Worm (Caenorhabditis elegans): ENCODE measurements around the gene fdgt-1.
A peak's percentile ranks its signal among the peaks of the same experiment; 100 is the strongest.

Gene fdgt-1

DNA sequence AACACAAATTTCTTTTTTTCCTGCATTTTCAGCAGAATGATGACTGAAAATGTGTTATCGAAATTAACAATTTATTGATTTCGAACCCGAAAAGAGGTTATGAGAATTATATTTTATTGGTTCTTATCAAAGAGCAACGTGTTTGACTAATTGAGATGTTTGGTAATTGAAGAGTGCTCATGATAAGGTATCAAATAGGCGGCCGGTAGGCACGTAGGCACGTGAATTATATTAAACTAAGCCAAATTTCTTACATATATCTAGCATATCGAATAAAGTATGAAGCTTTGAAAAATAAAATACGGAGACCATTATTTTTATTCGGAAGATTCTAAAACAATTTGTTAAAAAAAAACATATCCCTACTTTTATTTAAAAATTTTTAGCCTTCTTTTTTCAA is 13.0 kb downstream of the fdgt-1 start, which contains the start of gene math-45:
Gene math-45 (minus strand): TSS at position 101 of the 400 bp plus-strand sequence.
- TF ChIP-seq nhr-28 (tag; optimal IDR thresholded peaks at IDR 0.05) (peak; percentile 17), gei-8 (GFP tag; optimal IDR thresholded peaks at IDR 0.05) (no peak), daf-16 (GFP tag; optimal IDR thresholded peaks at IDR 0.05) (no peak), daf-16 (tag; optimal IDR thresholded peaks at IDR 0.05) (peak; percentile 52)

DNA sequence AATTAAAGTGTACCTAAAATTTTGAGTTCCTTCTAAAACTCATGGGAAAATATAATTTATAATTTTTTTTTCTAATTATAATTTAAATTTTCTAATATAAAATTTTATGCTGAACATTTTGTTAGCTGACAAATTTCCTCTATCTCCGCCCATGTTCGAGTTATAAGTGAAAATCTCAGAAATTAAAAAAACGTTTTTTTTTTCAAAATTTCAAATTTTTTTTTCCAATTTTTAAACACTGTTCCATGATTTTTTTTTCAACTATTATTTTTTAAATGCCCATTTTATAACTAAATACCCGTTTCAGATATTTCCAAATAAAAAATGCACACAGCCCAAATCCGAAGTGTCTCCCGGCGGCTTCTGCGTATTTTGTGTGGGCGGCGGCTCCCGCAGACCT is 14.5 kb downstream of the fdgt-1 start, which contains the start of gene Y51H7BR.8:
Gene Y51H7BR.8 (plus strand): TSS at position 301 of the 400 bp plus-strand sequence.
- no peak for TF ChIP-seq ceh-44 (GFP tag; IDR thresholded peaks at IDR 0.05)
- TF ChIP-seq nhr-48 (tag; optimal IDR thresholded peaks at IDR 0.05) = no peak
- no peak for TF ChIP-seq R02D3.7 (tag; optimal IDR thresholded peaks at IDR 0.05)
- no peak for TF ChIP-seq jun-1 (tag; optimal IDR thresholded peaks at IDR 0.05)
- TF ChIP-seq spr-1 (tag; optimal IDR thresholded peaks at IDR 0.05) = no peak
- no peak for TF ChIP-seq mes-2 (tag; optimal IDR thresholded peaks at IDR 0.05; ENCODE audit: poor library complexity, severe bottlenecking)

- no peak for TF ChIP-seq lin-15B (tag; optimal IDR thresholded peaks at IDR 0.05)
- no peak for TF ChIP-seq arid-1 (GFP tag; conservative IDR thresholded peaks at IDR 0.05)
- TF ChIP-seq nhr-76 (tag; optimal IDR thresholded peaks at IDR 0.05) = no peak
- TF ChIP-seq snpc-1.2 (GFP tag; IDR thresholded peaks at IDR 0.05) = peak; percentile 52; the same call in 1 of the 2 replicates
- TF ChIP-seq lin-13 (GFP tag; optimal IDR thresholded peaks at IDR 0.05) = peak; percentile 54
- peak; percentile 37 for TF ChIP-seq F37D6.2 (tag; optimal IDR thresholded peaks at IDR 0.05)
- no peak for TF ChIP-seq nhr-77 (tag; optimal IDR thresholded peaks at IDR 0.05)
- TF ChIP-seq zag-1 (tag; optimal IDR thresholded peaks at IDR 0.05) = no peak
- no peak for TF ChIP-seq spr-3 (GFP tag; optimal IDR thresholded peaks at IDR 0.05)
- peak; percentile 9 for TF ChIP-seq F49E8.2 (tag; optimal IDR thresholded peaks at IDR 0.05; ENCODE audit: borderline replicate concordance)
- TF ChIP-seq Y48G9A.11 (GFP tag; IDR thresholded peaks at IDR 0.05) = peak; percentile 65; the same call in 1 of the 2 replicates
- TF ChIP-seq gei-8 (GFP tag; optimal IDR thresholded peaks at IDR 0.05) = no peak
- TF ChIP-seq zfp-3 (GFP tag; conservative IDR thresholded peaks at IDR 0.05) = 0 out of 2 replicates have a peak, but pooled peaks have one; percentile 64
- TF ChIP-seq lin-29 (GFP tag; IDR thresholded peaks at IDR 0.05) = no peak
- TF ChIP-seq Y75B8A.6 (GFP tag; IDR thresholded peaks at IDR 0.05) = peak; percentile 60; the same call in 1 of the 2 replicates
- TF ChIP-seq madf-5 (GFP tag; IDR thresholded peaks at IDR 0.05) = peak in 1 of 2 experiments; percentile 45; a peak in 1 of 4 replicates
- peak; percentile 37; the same call in 1 of the 2 replicates for TF ChIP-seq lin-1 (GFP tag; IDR thresholded peaks at IDR 0.05)
- 0 out of 2 replicates have a peak, but pooled peaks have one; percentile 37 for TF ChIP-seq mxl-2 (GFP tag; conservative IDR thresholded peaks at IDR 0.05)
- peak; percentile 41 for TF ChIP-seq nhr-111 (GFP tag; optimal IDR thresholded peaks at IDR 0.05)
- no peak for TF ChIP-seq fos-1 (tag; optimal IDR thresholded peaks at IDR 0.05)
- TF ChIP-seq ctbp-1 (GFP tag; IDR thresholded peaks at IDR 0.05) = peak; percentile 72
- no peak for TF ChIP-seq aly-2 (tag; optimal IDR thresholded peaks at IDR 0.05)
- TF ChIP-seq ztf-11 (tag; optimal IDR thresholded peaks at IDR 0.05) = no peak
- TF ChIP-seq aha-1 (tag) = peak; percentile 42
- no peak for TF ChIP-seq lin-39 (tag; optimal IDR thresholded peaks at IDR 0.05)
- 0 out of 2 replicates have a peak, but pooled peaks have one; percentile 67 for TF ChIP-seq dmd-8 (GFP tag; IDR thresholded peaks at IDR 0.05)
- peak; percentile 88 for TF ChIP-seq hmg-1.1 (GFP tag; IDR thresholded peaks at IDR 0.05)
- no peak for TF ChIP-seq cey-2 (tag; optimal IDR thresholded peaks at IDR 0.05; ENCODE audit: borderline replicate concordance, insufficient read depth)
- TF ChIP-seq nhr-11 (tag; optimal IDR thresholded peaks at IDR 0.05) = peak; percentile 15
- no peak for TF ChIP-seq unc-62 (GFP tag; optimal IDR thresholded peaks at IDR 0.05 in 1 of 2)
- TF ChIP-seq unc-62 (tag; optimal IDR thresholded peaks at IDR 0.05) = no peak
- TF ChIP-seq nhr-48 (tag; optimal IDR thresholded peaks at IDR 0.05) = no peak
- no peak for TF ChIP-seq hlh-30 (tag; optimal IDR thresholded peaks at IDR 0.05; ENCODE audit: insufficient read depth)
- TF ChIP-seq lir-3 (tag; optimal IDR thresholded peaks at IDR 0.05) = no peak
- TF ChIP-seq set-16 (GFP tag; IDR thresholded peaks at IDR 0.05) = peak; percentile 43; the same call in 1 of the 2 replicates
- peak; percentile 40; the same call in 1 of the 2 replicates for TF ChIP-seq dmd-9 (GFP tag; IDR thresholded peaks at IDR 0.05)
- TF ChIP-seq F26F4.8 (GFP tag; conservative IDR thresholded peaks at IDR 0.05) = no peak
- peak in 1 of 2 experiments; percentile 22 for TF ChIP-seq hif-1 (tag; optimal IDR thresholded peaks at IDR 0.05)
These were observed 15.5 kb downstream of the fdgt-1 start for ce11 chrII:1519867-1520266.
